Worm (Caenorhabditis elegans) whole organism, L4/young adult: ENCODE data around the gene tag-294.

ENCODE experiments used
- W03F9.2 ChIP-seq: fragments of 150-350 bp; optimal IDR thresholded peaks from 2 replicates; lab custom pipeline; 2014; ENCODE audit warnings: missing biosample characterization, missing genetic modification characterization
- dao-5 ChIP-seq: sonication (generic microtip); optimal IDR thresholded peaks from 2 replicates; lab custom pipeline; 2016; ENCODE audit warnings: missing genotype, missing genetic modification characterization, moderate library complexity, missing compliant biosample characterization
- him-1 ChIP-seq: sonication (generic microtip); optimal IDR thresholded peaks from 2 replicates; lab custom pipeline; 2016; ENCODE audit warnings: missing genotype, missing genetic modification reagents, missing genetic modification characterization, missing compliant biosample characterization

tag-294 gene

ce11 chrX:5781294-5781693 is 18.1 kb upstream of the tag-294 start:
- TF ChIP-seq dao-5 (tag; lab: Kevin White, UChicago) (no peak), him-1 (tag; lab: Kevin White, UChicago) (no peak), W03F9.2 (tag; lab: Kevin White, UChicago) (no peak)

ce11 chrX:5780672-5781182 is 17.5 kb upstream of the tag-294 start, which contains the start of gene sft-4:
Gene sft-4, minus strand, starts transcription at chrX:5780722.
- TF ChIP-seq him-1 (tag; lab: Kevin White, UChicago): no peak

- TF ChIP-seq him-1 (tag; lab: Kevin White, UChicago): peak; percentile 71
- peak; percentile 18 for TF ChIP-seq W03F9.2 (tag; lab: Kevin White, UChicago)
- no peak for TF ChIP-seq dao-5 (tag; lab: Kevin White, UChicago)
These were observed 12.6 kb upstream of the tag-294 start for ce11 chrX:5775804-5776252.

- TF ChIP-seq him-1 (tag; lab: Kevin White, UChicago) (no peak), dao-5 (tag; lab: Kevin White, UChicago) (no peak), W03F9.2 (tag; lab: Kevin White, UChicago) (no peak)
These were observed 10.3 kb upstream of the tag-294 start, which contains the start of gene sym-3 for ce11 chrX:5773471-5773870. Gene sym-3, plus strand, starts transcription at chrX:5773771.

DNA sequence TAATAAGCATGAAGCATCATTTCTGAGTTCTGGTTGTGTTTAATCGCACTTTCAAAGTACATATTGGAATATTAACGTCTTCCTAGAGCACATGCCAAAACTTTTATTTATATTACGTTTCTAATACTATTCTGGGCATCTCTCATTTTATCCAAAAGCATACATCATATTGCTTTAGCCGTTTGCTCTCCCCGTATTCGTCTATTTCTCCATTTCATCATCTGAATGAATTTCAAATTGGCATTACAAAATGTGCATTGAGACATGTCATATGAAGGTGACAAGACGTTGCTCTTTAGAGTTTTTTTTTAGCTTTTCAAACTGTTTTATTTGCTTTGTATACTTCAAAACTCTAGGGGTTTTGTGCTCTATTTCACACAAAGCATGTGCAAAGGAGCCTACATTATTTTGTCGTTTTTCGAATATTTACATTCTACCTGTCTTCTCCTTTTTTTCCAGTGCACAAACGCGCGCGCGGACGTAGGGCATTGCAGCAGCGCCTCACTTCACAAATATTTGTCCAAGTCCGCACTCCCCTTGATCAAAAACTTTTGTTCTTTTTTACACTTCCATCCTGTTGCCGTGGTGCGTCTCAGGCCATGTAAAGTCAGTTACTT is 9.5 kb upstream of the tag-294 start:
- TF ChIP-seq W03F9.2 (tag; lab: Kevin White, UChicago) (no peak), dao-5 (tag; lab: Kevin White, UChicago) (no peak), him-1 (tag; lab: Kevin White, UChicago) (no peak)

- TF ChIP-seq him-1 (tag; lab: Kevin White, UChicago) (no peak), W03F9.2 (tag; lab: Kevin White, UChicago) (no peak), dao-5 (tag; lab: Kevin White, UChicago) (no peak)
These were observed 7.5 kb upstream of the tag-294 start, which contains the start of gene C54H2.4 for ce11 chrX:5770648-5771047. Gene C54H2.4, minus strand, starts transcription at chrX:5770748.

DNA sequence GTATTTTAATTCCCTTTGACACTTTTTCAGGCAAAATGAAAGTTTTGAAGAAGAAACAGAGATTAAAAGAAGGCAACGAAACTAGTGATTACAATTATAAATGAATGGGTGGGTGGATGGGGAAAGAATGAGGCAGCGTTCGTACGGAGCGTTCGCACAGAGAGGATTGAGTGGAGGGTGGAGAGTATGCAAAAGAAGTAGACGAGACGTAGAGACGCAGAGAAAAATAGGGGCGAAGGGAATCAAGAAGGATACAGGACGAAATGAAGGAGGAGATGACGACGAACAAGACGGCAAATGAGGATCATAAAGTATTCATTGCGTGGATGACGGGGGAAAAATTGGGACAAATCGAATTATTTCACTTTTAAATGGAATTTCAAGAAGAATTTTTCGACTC is 1.5 kb upstream of the tag-294 start:
- TF ChIP-seq W03F9.2 (tag; lab: Kevin White, UChicago): no peak
- TF ChIP-seq dao-5 (tag; lab: Kevin White, UChicago): no peak
- no peak for TF ChIP-seq him-1 (tag; lab: Kevin White, UChicago)

DNA sequence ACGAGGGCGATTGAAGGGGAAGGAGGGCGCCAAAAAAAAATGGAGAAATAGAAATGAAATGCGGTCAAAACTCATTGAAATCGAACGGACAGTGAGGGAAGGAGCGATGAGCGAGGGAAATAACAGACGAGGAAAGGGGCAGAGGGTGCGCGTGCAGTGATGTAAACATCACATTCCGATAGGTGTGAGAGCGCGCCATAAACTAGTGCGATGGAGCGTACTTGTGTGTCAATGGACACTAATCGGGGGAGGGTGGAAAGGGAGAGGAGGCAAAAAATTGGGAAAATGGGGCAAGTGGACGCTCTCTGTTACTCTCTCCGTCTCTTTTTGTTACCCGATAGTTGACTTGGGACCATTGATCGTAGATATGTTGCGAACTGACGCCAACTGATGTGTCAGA is 712 bp upstream of the tag-294 start:
- TF ChIP-seq W03F9.2 (tag; lab: Kevin White, UChicago): no peak
- TF ChIP-seq dao-5 (tag; lab: Kevin White, UChicago): no peak
- TF ChIP-seq him-1 (tag; lab: Kevin White, UChicago): no peak

ce11 chrX:5753141-5753540 is 10.1 kb downstream of the tag-294 start:
- no peak for TF ChIP-seq him-1 (tag; lab: Kevin White, UChicago)

DNA sequence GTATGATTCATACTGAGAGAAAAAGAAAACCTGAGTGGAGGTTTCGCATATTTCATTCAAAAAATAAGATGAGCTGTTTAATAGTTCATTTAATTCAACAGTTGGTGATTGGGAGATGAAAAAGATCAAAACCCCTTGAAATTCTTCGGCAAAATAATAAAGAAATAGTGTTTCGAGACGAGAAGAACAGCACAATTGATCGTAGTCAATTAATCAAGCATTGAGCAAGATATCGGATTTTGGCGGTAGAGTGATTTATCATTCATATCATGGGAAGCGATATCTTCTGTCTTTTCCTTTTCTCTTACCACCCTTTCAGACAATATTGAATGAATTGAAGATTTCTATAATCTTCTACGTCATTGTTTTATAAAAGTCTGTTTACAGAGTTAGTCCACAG is 16.5 kb downstream of the tag-294 start:
- TF ChIP-seq him-1 (tag; lab: Kevin White, UChicago): no peak
- no peak for TF ChIP-seq dao-5 (tag; lab: Kevin White, UChicago)
- TF ChIP-seq W03F9.2 (tag; lab: Kevin White, UChicago): no peak

DNA sequence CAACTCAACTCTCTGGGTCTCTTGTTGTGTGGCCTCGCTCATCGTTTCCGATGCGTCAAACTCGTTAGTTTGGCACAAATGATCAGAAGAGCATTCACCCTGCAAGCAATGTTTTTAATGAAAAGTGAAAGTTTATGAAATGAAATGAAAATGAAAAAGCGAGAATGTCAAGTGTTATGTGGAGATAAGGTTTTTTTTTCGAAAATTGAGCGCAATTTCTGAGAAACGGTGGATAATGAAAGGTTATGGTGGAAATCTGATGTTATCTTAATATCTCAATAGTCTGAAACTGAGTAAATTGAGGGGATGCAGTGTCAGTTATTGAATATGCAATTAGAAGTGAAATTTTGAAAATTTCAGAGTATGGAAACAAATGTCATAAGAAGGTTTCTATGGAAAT is 20.0 kb downstream of the tag-294 start, which contains the start of gene gnrr-4:
Gene gnrr-4, minus strand, starts transcription at position 101 of the 400 bp plus-strand sequence.
- TF ChIP-seq dao-5 (tag; lab: Kevin White, UChicago) (no peak), W03F9.2 (tag; lab: Kevin White, UChicago) (no peak), him-1 (tag; lab: Kevin White, UChicago) (no peak)

DNA sequence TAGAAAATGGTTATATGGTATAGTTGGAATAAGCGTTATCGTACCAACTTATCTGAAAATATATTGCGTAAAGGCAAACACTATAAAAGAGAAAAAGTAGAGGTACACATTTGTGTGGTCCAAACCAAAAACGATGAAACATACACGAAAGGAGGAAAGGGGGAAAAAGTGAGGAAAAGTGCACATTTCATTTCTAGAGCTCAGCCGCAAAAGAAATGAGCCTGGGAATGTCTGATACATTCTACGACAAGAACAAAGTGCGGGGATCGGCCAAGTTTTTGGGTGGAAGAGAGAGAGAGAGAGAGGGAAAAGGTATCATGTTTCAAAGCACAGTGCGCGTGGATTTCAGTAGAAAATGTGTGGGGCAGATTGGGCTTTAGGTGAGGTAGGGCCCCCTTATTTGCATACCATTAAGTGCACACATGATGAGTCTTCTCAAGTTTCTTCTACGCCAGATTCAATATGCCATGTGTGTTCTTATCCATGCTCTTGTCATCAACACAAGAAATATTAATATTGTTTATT is 29.4 kb downstream of the tag-294 start, which contains the start of gene rgs-6:
Gene rgs-6, minus strand, starts transcription at position 51 of the 525 bp plus-strand sequence.
- TF ChIP-seq dao-5 (tag; lab: Kevin White, UChicago): no peak
- TF ChIP-seq him-1 (tag; lab: Kevin White, UChicago): no peak
- no peak for TF ChIP-seq W03F9.2 (tag; lab: Kevin White, UChicago)

ce11 chrX:5728956-5729467 is 34.2 kb downstream of the tag-294 start:
- peak; percentile 84 for TF ChIP-seq him-1 (tag; lab: Kevin White, UChicago)
- no peak for TF ChIP-seq dao-5 (tag; lab: Kevin White, UChicago)

- TF ChIP-seq W03F9.2 (tag; lab: Kevin White, UChicago) (no peak), him-1 (tag; lab: Kevin White, UChicago) (no peak), dao-5 (tag; lab: Kevin White, UChicago) (no peak)
These were observed 37.0 kb downstream of the tag-294 start for ce11 chrX:5726160-5726559.
